Fruit fly (Drosophila melanogaster) whole organism, adult: ENCODE measurements around the gene sordd2.

Experiments used
- cnc ChIP-seq, 2 experiments: fragments of >200 bp; optimal IDR thresholded peaks; 2 replicates each; lab custom pipeline; 2017
- ovo ChIP-seq: fragments of 200-800 bp; sonication (Bioruptor generic); optimal IDR thresholded peaks from 2 replicates; lab custom pipeline; 2016; ENCODE audit warnings: missing biosample characterization, missing genetic modification characterization

DNA sequence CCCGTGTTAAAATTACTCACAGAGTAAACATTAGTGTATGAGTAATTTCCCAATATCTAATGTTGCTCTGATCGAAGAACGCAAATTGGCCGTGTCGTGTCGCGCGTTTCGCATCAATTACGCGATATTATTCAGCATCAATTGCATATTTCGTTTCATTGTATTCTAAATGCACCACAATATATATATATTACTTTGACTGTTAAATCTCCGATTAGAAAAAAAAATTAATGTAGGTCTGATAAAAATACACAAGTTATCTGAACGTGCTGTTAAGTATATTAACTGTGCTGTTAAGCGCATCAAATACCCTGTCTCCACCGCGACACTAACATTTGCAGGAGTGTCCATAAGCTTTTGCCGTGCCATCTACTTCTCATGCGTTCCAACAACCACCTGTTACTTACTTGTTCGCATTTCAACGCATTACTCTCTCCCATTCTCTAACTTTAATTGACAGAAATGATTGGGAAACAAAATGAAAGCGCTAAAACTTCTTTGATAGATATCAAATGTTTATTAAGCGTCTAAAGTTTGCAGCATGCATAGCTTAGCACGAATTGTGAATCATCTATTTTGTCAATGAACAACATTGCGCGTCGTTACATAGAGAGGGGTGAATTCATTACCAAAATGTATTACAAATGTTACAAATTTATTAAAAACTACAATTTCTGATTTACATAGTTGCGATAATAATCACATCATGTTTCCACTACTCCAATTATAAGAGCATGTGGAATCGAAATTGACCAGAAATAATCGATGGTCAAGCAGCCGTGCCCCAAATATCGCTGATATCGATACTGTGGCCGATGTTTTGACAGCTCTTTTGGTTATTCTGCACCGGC, 38.3 kb downstream of the sordd2 start, which contains the start of the genes Graf and mRpL3:
- TF ChIP-seq ovo (no peak), cnc (optimal IDR thresholded peaks at IDR 0.05; lab: Kevin White, UChicago) (no peak)
